Worm (Caenorhabditis elegans): Measurements from ENCODE around the gene B0281.3.

The B0281.3 gene

DNA sequence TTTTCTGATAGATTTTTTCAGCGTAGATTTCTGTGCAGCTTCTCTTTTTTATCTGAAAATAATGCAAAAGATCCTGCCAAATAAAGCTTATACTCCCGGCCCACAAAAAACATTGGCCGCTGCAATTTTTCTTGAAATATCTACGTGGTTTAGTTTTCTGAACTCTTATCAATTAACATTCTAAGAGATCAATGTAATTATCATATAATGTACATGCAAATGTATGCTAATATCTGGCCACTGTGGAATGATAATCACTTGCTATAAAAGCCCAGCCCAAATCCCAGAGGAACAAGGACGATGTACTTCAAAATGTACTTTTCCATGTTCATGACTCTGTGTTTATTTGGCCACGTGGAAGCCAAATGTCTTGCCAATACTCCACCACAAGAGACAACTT lies 47.6 kb downstream of the B0281.3 start, which contains the start of gene F43C11.2:
Gene F43C11.2, plus strand, starts transcription at position 301 of the 400 bp plus-strand sequence.
- TF ChIP-seq unc-55 (GFP tag; optimal IDR thresholded peaks at IDR 0.05) (no peak), fax-1 (tag; optimal IDR thresholded peaks at IDR 0.05) (no peak), unc-86 (tag; optimal IDR thresholded peaks at IDR 0.05) (no peak), nhr-232 (tag; optimal IDR thresholded peaks at IDR 0.05) (no peak), unc-42 (tag; optimal IDR thresholded peaks at IDR 0.05) (no peak), unc-3 (GFP tag; conservative IDR thresholded peaks at IDR 0.05) (no peak), unc-3 (tag; optimal IDR thresholded peaks at IDR 0.05) (no peak), ceh-19 (GFP tag; optimal IDR thresholded peaks at IDR 0.05) (no peak), ttx-3 (tag; optimal IDR thresholded peaks at IDR 0.05) (no peak), fkh-10 (GFP tag; optimal IDR thresholded peaks at IDR 0.05) (no peak), hlh-13 (GFP tag; optimal IDR thresholded peaks at IDR 0.05) (no peak), ama-1 (optimal IDR thresholded peaks at IDR 0.05) (no peak), dve-1 (tag; optimal IDR thresholded peaks at IDR 0.05) (no peak), elt-2 (tag; optimal IDR thresholded peaks at IDR 0.05) (no peak), tbx-2 (tag; optimal IDR thresholded peaks at IDR 0.05) (no peak), hlh-30 (tag; optimal IDR thresholded peaks at IDR 0.05; ENCODE audit: insufficient read depth) (no peak), pax-1 (tag; optimal IDR thresholded peaks at IDR 0.05) (no peak), ceh-24 (tag; optimal IDR thresholded peaks at IDR 0.05) (no peak), C38D4.7 (GFP tag; optimal IDR thresholded peaks at IDR 0.05) (no peak), nhr-11 (tag; optimal IDR thresholded peaks at IDR 0.05) (no peak), sdc-2 (tag; optimal IDR thresholded peaks at IDR 0.05) (no peak)

DNA sequence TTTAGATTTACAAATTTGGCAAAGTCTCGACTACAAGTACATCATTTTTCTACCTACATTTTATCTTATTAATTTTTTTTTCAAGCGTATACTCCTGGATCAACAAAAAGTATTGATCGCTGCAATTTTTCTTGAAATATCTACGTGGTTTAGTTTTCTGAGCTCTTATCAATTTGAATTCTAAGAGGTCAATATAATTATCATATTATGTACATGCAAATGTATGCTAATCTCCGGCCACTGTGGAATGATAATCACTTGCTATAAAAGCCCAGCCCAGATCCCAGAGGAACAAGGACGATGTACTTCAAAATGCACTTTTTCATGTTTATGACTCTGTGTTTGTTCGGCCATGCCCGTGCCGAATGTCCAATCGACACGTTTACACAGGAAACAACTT lies 50.0 kb downstream of the B0281.3 start, which contains the start of gene F43C11.1:
Gene F43C11.1, plus strand, starts transcription at position 301 of the 400 bp plus-strand sequence.
- TF ChIP-seq hlh-15 (tag; optimal IDR thresholded peaks at IDR 0.05) (no peak), ceh-22 (tag; optimal IDR thresholded peaks at IDR 0.05) (no peak), nhr-232 (tag; optimal IDR thresholded peaks at IDR 0.05) (no peak), dve-1 (tag; optimal IDR thresholded peaks at IDR 0.05) (no peak), sox-4 (tag; optimal IDR thresholded peaks at IDR 0.05) (no peak), pqm-1 (tag; optimal IDR thresholded peaks at IDR 0.05) (no peak), sdc-2 (tag; optimal IDR thresholded peaks at IDR 0.05) (no peak)

All from whole organism, late embryonic.